Worm (Caenorhabditis elegans) whole organism, mixed stage, embryonic: ENCODE data around the gene mct-4.

Experiments used
- lsy-2 ChIP-seq: fragments of 150-350 bp; optimal IDR thresholded peaks from 2 replicates; lab custom pipeline; 2014; ENCODE audit warnings: missing biosample characterization, missing genetic modification characterization
- nhr-28 ChIP-seq: fragments of 150-350 bp; optimal IDR thresholded peaks from 2 replicates; lab custom pipeline; 2014; ENCODE audit warnings: missing biosample characterization, missing genetic modification characterization

DNA sequence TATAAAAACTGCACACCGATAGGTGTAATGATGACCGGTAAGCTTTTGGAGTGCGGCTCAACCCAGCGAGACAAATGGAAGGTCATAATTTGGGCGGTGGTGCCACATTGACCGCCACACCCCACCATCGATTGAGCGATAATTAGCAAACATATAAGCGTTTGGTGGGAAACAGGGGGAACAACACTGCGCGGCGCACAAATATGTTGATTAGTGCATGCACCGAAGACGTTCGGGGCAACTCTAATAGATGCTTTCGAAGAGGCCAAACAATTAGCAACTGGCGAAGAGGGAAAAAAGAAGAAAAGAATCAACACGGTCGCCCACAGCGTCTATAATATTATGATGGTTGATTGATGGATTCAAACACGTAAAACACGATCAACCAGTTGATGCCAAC lies 48.2 kb downstream of the mct-4 start:
- TF ChIP-seq lsy-2 (tag; lab: Kevin White, UChicago) (no peak), nhr-28 (tag; lab: Kevin White, UChicago) (no peak)
